Worm (Caenorhabditis elegans): ENCODE data around the gene asns-1.
A peak's percentile ranks its signal among the peaks of the same experiment; 100 is the strongest.
"Not testable (repeated sequence)": the region's sequence is repeated elsewhere in the genome, so short reads cannot be mapped to it uniquely, and the experiment has no call there.

asns-1 gene

DNA sequence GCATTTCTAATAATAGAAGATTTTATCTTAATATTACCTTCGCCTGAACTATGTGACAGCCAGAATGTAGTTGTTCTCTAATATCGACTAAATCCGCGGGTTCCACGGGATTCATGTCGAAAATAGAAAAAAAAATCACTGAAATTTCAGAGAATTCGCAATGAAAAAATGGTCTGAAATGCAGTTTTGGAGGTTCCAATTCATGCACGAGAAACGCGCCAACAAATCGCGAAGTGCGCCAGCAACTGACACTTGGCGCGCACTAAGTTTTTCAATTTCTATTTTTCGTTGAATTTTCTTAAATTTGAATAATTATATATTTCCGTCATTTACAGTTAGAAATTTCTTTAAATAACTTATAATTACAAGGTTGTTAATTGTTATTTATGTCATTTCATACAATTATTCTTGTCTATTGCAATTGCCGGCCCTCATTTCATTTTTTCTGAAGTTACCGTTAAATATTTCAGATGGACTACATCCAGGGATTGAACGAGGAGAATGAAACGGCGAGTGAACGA, 23.9 kb downstream of the asns-1 start, which contains the start of the genes F25G6.9 and symk-1:
F25G6.9 (minus strand) TSS at position 160 of the 521 bp plus-strand sequence.
symk-1 (plus strand) TSS at position 471 of the 521 bp plus-strand sequence.
- TF ChIP-seq tbx-2 (tag; optimal IDR thresholded peaks at IDR 0.05) = peak; percentile 50
- TF ChIP-seq ztf-11 (tag; optimal IDR thresholded peaks at IDR 0.05) = no peak
- TF ChIP-seq ceh-82 (tag; optimal IDR thresholded peaks at IDR 0.05) = no peak
- peak; percentile 26 for TF ChIP-seq pqm-1 (tag; optimal IDR thresholded peaks at IDR 0.05)
- peak; percentile 34 for TF ChIP-seq nhr-23 (tag; optimal IDR thresholded peaks at IDR 0.05)
- peak; percentile 54 for TF ChIP-seq lin-15B (tag; optimal IDR thresholded peaks at IDR 0.05)
- TF ChIP-seq snpc-4 (tag; optimal IDR thresholded peaks at IDR 0.05) = peak; percentile 64
- TF ChIP-seq R02D3.7 (tag; optimal IDR thresholded peaks at IDR 0.05) = peak; percentile 5
- TF ChIP-seq nhr-43 (tag; optimal IDR thresholded peaks at IDR 0.05; ENCODE audit: poor library complexity, severe bottlenecking) = no peak
- peak; percentile 10 for TF ChIP-seq skn-1 (tag; optimal IDR thresholded peaks at IDR 0.05)
- peak; percentile 68 for TF ChIP-seq nfya-1 (tag; optimal IDR thresholded peaks at IDR 0.05; ENCODE audit: insufficient read depth)
- TF ChIP-seq fos-1 (tag; optimal IDR thresholded peaks at IDR 0.05) = no peak
- no peak for TF ChIP-seq fkh-2 (tag; optimal IDR thresholded peaks at IDR 0.05)
- TF ChIP-seq elt-2 (tag; optimal IDR thresholded peaks at IDR 0.05) = peak; percentile 38
- peak; percentile 32 for TF ChIP-seq lsy-12 (tag; optimal IDR thresholded peaks at IDR 0.05)
- TF ChIP-seq nhr-11 (tag; optimal IDR thresholded peaks at IDR 0.05) = no peak
- TF ChIP-seq hmg-11 (tag; optimal IDR thresholded peaks at IDR 0.05) = peak; percentile 68

DNA sequence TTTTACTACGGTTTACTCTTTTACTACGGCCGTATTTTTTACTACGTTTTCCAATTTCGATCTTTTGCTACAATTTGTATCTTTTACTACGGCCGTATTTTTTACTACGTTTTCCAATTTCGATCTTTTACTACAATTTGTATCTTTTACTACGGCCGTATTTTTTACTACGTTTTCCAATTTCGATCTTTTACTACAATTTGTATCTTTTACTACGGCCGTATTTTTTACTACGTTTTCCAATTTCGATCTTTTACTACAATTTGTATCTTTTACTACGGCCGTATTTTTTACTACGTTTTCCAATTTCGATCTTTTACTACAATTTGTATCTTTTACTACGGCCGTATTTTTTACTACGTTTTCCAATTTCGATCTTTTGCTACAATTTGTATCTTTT, 28.8 kb downstream of the asns-1 start, which contains the start of gene F25G6.1:
F25G6.1 (plus strand) TSS at position 301 of the 400 bp plus-strand sequence.
- not testable (repeated sequence) for TF ChIP-seq sea-2 (GFP tag; optimal IDR thresholded peaks at IDR 0.05); daf-12 (tag; optimal IDR thresholded peaks at IDR 0.05); egl-27 (tag; optimal IDR thresholded peaks at IDR 0.05)

DNA sequence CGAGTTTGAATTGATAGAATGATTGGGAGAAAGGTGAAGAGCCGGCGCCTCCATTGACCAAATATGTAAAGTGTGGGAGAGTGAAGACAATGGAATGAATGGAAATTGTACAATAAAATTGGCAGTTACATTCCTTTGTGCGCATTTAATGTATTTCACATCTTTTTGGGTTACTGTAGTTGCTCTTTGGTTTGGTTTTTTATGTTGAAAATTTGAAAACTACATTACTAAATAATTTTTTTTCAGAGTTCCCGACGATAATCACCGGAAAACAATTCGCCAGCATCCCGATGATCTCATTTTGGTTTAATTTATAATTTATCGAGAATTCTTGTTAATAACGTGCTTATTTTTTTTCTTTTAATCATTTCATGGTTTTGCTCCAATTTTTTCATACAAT, 35.0 kb downstream of the asns-1 start, which contains the start of gene C10B5.1:
C10B5.1 (plus strand) TSS at position 301 of the 400 bp plus-strand sequence.
- TF ChIP-seq lsy-12 (tag; optimal IDR thresholded peaks at IDR 0.05) (no peak), pha-4 (tag; optimal IDR thresholded peaks at IDR 0.05) (no peak), unc-39 (tag; optimal IDR thresholded peaks at IDR 0.05) (no peak), mdl-1 (tag; optimal IDR thresholded peaks at IDR 0.05) (no peak), fkh-10 (GFP tag; optimal IDR thresholded peaks at IDR 0.05) (no peak), jun-1 (tag; optimal IDR thresholded peaks at IDR 0.05) (no peak)

DNA sequence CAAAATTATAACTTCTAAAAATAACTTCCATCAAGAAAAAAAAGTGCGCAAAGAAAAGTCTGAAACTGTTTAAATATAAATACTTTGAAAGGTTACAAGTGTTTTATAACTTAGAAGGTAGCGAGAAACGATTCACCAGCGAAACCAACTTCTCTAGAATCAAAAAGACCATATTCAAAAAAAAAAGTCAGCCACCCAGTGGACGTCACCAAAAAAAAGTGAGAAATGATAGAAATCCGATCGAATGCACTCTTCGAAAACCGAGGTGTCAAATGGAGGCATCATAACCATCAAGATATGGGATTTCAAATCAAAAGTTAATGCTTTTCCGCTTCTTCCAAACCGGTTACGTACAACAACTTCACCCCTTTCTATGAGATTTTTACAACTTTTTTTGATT, 40.5 kb downstream of the asns-1 start:
- no peak for TF ChIP-seq mdl-1 (tag; optimal IDR thresholded peaks at IDR 0.05)
- TF ChIP-seq aly-2 (tag; optimal IDR thresholded peaks at IDR 0.05) = no peak
- TF ChIP-seq unc-39 (tag; optimal IDR thresholded peaks at IDR 0.05) = no peak
- TF ChIP-seq fos-1 (tag; optimal IDR thresholded peaks at IDR 0.05) = no peak

DNA sequence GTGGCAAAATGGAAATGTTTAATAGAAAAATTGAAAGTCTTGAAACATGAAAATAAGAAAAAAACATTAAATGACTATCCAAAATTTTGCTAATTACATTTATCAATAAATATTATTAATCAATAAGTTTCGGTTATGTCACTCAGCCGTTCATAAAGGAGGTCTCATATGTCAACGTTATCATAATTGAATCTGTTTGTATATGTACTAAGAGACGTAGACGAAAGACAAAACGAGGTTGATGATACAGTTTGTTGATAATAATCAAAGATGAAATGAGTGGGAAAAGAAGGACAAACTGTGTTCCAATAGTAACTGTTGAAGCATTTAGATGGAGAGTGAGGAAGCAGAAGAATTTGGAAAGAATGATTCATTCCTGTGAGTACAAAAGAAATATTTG, 40.9 kb downstream of the asns-1 start:
- peak; percentile 72 for TF ChIP-seq pha-4 (tag; optimal IDR thresholded peaks at IDR 0.05)
- TF ChIP-seq elt-2 (tag; optimal IDR thresholded peaks at IDR 0.05) = peak; percentile 67
- peak; percentile 4 for TF ChIP-seq pqm-1 (tag; optimal IDR thresholded peaks at IDR 0.05)
- TF ChIP-seq ama-1 (optimal IDR thresholded peaks at IDR 0.05) = no peak
- TF ChIP-seq unc-39 (tag; optimal IDR thresholded peaks at IDR 0.05) = no peak

DNA sequence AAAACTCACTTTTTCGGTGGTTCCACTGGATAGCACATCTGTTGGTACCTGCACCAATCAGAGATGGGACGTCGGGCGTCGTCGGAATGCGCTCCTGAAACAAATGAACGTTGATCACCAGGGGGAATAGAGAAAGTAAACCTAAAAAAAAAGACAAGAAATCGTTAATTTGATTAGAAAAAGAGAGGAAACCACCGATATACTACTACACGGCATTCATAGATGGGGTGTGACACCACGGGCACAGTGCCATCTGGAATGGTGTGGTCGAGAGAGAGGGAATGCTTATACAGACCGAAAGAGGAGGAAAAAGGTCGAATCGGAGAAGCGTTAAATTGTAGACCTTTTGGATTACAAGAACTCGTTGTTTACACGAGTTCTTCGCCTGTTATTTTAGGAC, 42.1 kb downstream of the asns-1 start, which contains the start of gene C10B5.3:
C10B5.3 (minus strand) TSS at position 101 of the 400 bp plus-strand sequence.
- TF ChIP-seq lsy-12 (tag; optimal IDR thresholded peaks at IDR 0.05) (no peak), nfya-1 (tag; optimal IDR thresholded peaks at IDR 0.05; ENCODE audit: insufficient read depth) (no peak), zag-1 (tag; optimal IDR thresholded peaks at IDR 0.05) (no peak), hmg-11 (tag; optimal IDR thresholded peaks at IDR 0.05) (no peak), nhr-43 (tag; optimal IDR thresholded peaks at IDR 0.05; ENCODE audit: poor library complexity, severe bottlenecking) (no peak), ceh-28 (tag; optimal IDR thresholded peaks at IDR 0.05) (no peak), lin-39 (tag; optimal IDR thresholded peaks at IDR 0.05) (no peak), tbx-2 (tag; optimal IDR thresholded peaks at IDR 0.05) (no peak), sea-2 (GFP tag; optimal IDR thresholded peaks at IDR 0.05) (no peak), nhr-23 (tag; optimal IDR thresholded peaks at IDR 0.05) (no peak), unc-39 (tag; optimal IDR thresholded peaks at IDR 0.05) (no peak), fos-1 (tag; optimal IDR thresholded peaks at IDR 0.05) (no peak), aly-2 (tag; optimal IDR thresholded peaks at IDR 0.05) (no peak), pqm-1 (tag; optimal IDR thresholded peaks at IDR 0.05) (no peak), nhr-67 (tag; optimal IDR thresholded peaks at IDR 0.05) (no peak), skn-1 (tag; optimal IDR thresholded peaks at IDR 0.05) (no peak)

All from whole organism, L3 larva.